Fruit fly (Drosophila melanogaster): ENCODE measurements around the gene CG15169.

dm6 chr2L:19019160-19019592 lies 28.4 kb downstream of the CG15169 start:
- TF ChIP-seq Six4 (GFP tag; optimal IDR thresholded peaks at IDR 0.05) = no peak
- TF ChIP-seq CG8089 (GFP tag; optimal IDR thresholded peaks at IDR 0.05) = no peak
- no peak for TF ChIP-seq CG1602 (GFP tag; optimal IDR thresholded peaks at IDR 0.05)
- TF ChIP-seq CG7839 (tag; optimal IDR thresholded peaks at IDR 0.05) = peak; percentile 38
- TF ChIP-seq nom (GFP tag; optimal IDR thresholded peaks at IDR 0.05) = no peak
- TF ChIP-seq D19B (GFP tag; optimal IDR thresholded peaks at IDR 0.05) = no peak
- TF ChIP-seq ab (GFP tag; optimal IDR thresholded peaks at IDR 0.05) = no peak

Data from whole organism, embryonic.